Fruit fly (Drosophila melanogaster): Measurements from ENCODE around the gene CG43295.

- TF ChIP-seq Mnt (GFP tag; optimal IDR thresholded peaks at IDR 0.05) (peak; percentile 73), kay (GFP tag; ENCODE audit: borderline replicate concordance) (no peak)
These were observed 25.8 kb downstream of the CG43295 start, which contains the start of the genes Trs20 and elg1 for dm6 chr3L:16131264-16132066.
